Worm (Caenorhabditis elegans) whole organism, late embryonic: ENCODE data around the gene Y105C5B.1.

ENCODE experiments used
- Y22D7AL.16 ChIP-seq: sonication (generic microtip); optimal IDR thresholded peaks from 2 replicates; lab custom pipeline; 2016; ENCODE audit warnings: missing genetic modification characterization, missing compliant biosample characterization
- ceh-24 ChIP-seq: sonication (generic microtip); optimal IDR thresholded peaks from 2 replicates; lab custom pipeline; 2016; ENCODE audit warnings: mild to moderate bottlenecking, missing genetic modification characterization, missing compliant biosample characterization
- ceh-34 ChIP-seq: sonication (generic microtip); optimal IDR thresholded peaks from 2 replicates; lab custom pipeline; 2016; ENCODE audit warnings: mild to moderate bottlenecking, missing genetic modification characterization, missing compliant biosample characterization
- ceh-9 ChIP-seq: sonication (generic microtip); optimal IDR thresholded peaks from 2 replicates; lab custom pipeline; 2016; ENCODE audit warnings: mild to moderate bottlenecking, missing genetic modification characterization, inconsistent platforms, missing compliant biosample characterization
- dmd-4 ChIP-seq: sonication (generic microtip); optimal IDR thresholded peaks from 2 replicates; lab custom pipeline; 2016; ENCODE audit warnings: borderline replicate concordance, missing genetic modification characterization, missing compliant biosample characterization
- elt-2 ChIP-seq: sonication (generic microtip); optimal IDR thresholded peaks from 2 replicates; lab custom pipeline; 2016; ENCODE audit warnings: missing genetic modification reagents, missing genetic modification characterization, missing compliant biosample characterization
- ets-4 ChIP-seq: sonication (generic microtip); optimal IDR thresholded peaks from 2 replicates; lab custom pipeline; 2016; ENCODE audit warnings: missing genetic modification characterization, missing compliant biosample characterization
- fkh-10 ChIP-seq: fragments of 150-350 bp; optimal IDR thresholded peaks from 2 replicates; lab custom pipeline; 2014; ENCODE audit warnings: missing biosample characterization, missing genetic modification reagents, missing genetic modification characterization
- gmeb-2 ChIP-seq: sonication (generic microtip); optimal IDR thresholded peaks from 2 replicates; lab custom pipeline; 2016; ENCODE audit warnings: missing genetic modification characterization, inconsistent platforms, missing compliant biosample characterization
- pha-2 ChIP-seq: sonication (generic microtip); optimal IDR thresholded peaks from 2 replicates; lab custom pipeline; 2017; ENCODE audit warnings: mild to moderate bottlenecking, missing genetic modification characterization, missing compliant biosample characterization

ce11 chrIV:15846553-15846952, 23.9 kb upstream of the Y105C5B.1 start, which contains the start of gene Y105C5A.1270:
- TF ChIP-seq pha-2 (no peak), gmeb-2 (tag; lab: Kevin White, UChicago) (no peak), ceh-9 (tag; lab: Kevin White, UChicago) (no peak), ets-4 (tag; lab: Kevin White, UChicago) (no peak), Y22D7AL.16 (tag; lab: Kevin White, UChicago) (no peak), ceh-34 (tag; lab: Kevin White, UChicago) (no peak), elt-2 (no peak), dmd-4 (tag; lab: Kevin White, UChicago) (no peak), ceh-24 (tag; lab: Kevin White, UChicago) (no peak), fkh-10 (GFP tag; lab: Kevin White, UChicago) (no peak)
